Fruit fly (Drosophila melanogaster): ENCODE data around the gene CG7139.

DNA sequence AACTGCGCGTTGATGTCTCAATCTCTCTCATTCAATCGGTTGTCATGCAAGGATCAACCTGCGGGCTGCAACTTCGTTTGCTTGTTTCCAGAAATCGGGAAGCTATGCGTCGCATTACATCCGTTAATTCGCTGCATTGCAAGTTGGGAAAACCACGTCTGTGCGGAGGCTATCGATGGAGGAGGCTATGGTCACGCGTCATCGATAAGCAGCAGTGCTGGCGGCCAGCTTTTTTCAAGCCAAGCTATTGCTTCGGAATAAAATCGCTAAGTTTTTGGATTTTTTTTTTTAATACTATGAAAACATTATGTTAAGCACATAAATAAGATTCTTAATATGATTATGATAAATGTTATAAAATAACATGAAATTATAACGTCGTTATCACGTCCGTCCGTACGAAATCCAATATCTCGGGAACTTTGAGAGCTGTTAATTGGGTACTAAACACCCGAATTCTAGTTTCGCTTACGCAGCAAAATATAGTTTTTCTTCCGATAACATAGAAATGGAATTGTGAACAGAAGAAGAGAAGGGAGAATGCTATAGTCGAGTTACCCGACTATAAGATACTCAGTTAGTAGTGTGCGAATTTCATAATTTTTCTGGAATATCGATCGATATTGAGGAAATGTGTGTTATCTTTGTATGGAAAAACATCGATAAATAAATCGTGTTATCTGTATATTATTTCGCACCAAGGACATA is at the start of gene CG7139:
- TF ChIP-seq CG8478 (optimal IDR thresholded peaks at IDR 0.05) (no peak), CTCF (optimal IDR thresholded peaks at IDR 0.05) (no peak)
